Worm (Caenorhabditis elegans): ENCODE results near the gene ral-1.

DNA sequence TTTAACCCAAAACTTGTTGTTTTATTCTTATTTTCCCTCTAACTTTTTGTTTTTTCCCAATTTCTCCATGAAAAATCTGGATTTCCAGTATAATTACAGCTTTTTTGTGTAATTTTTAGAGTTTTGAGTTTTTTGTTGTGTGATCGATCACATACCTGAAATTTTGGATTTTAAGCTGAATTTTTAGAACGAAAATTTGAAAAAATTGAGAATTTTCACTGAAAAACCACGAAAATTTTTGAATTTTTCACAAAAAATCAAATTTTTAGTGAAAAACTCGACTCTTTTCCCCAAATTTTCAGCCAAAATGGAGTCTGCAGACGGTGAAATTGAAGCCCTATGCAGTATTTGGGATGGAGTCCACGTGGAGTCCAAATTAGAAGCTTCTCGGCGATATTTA lies 14.0 kb upstream of the ral-1 start, which contains the start of gene Y53G8AR.5:
- TF ChIP-seq ref-1 (GFP tag; conservative IDR thresholded peaks at IDR 0.05), result no peak
- TF ChIP-seq T22C8.4 (GFP tag; IDR thresholded peaks at IDR 0.05), result no peak
- no peak for TF ChIP-seq klf-2 (GFP tag; conservative IDR thresholded peaks at IDR 0.05)
- no peak for TF ChIP-seq ztf-29 (GFP tag; IDR thresholded peaks at IDR 0.05)
- TF ChIP-seq flt-1 (GFP tag; IDR thresholded peaks at IDR 0.05), result no peak
- TF ChIP-seq cog-1 (tag; optimal IDR thresholded peaks at IDR 0.05), result no peak
- TF ChIP-seq tab-1 (GFP tag; IDR thresholded peaks at IDR 0.05), result no peak

All from whole organism, midembryonic.